Worm (Caenorhabditis elegans): ENCODE results near the gene sgnh-1.

Gene sgnh-1

ce11 chrIV:4864524-4864923 lies 25.2 kb upstream of the sgnh-1 start:
- TF ChIP-seq nhr-2 (tag; optimal IDR thresholded peaks at IDR 0.05): no peak
- TF ChIP-seq mep-1 (tag; optimal IDR thresholded peaks at IDR 0.05): no peak
- no peak for TF ChIP-seq flh-1 (GFP tag; optimal IDR thresholded peaks at IDR 0.05)
- no peak for TF ChIP-seq blmp-1 (tag; optimal IDR thresholded peaks at IDR 0.05)
- no peak for TF ChIP-seq lsy-2 (tag; optimal IDR thresholded peaks at IDR 0.05)
- TF ChIP-seq sem-2 (GFP tag; optimal IDR thresholded peaks at IDR 0.05): no peak
- no peak for TF ChIP-seq unc-39 (tag; optimal IDR thresholded peaks at IDR 0.05)
- no peak for TF ChIP-seq unc-62 (GFP tag; optimal IDR thresholded peaks at IDR 0.05)
- no peak for TF ChIP-seq ces-1 (GFP tag; optimal IDR thresholded peaks at IDR 0.05)
- no peak for TF ChIP-seq zip-8 (tag; optimal IDR thresholded peaks at IDR 0.05)
- no peak for TF ChIP-seq M03D4.4 (tag; optimal IDR thresholded peaks at IDR 0.05)
- TF ChIP-seq mls-2 (tag; optimal IDR thresholded peaks at IDR 0.05): no peak
- TF ChIP-seq ceh-39 (tag; optimal IDR thresholded peaks at IDR 0.05): no peak
- TF ChIP-seq nhr-12 (tag; optimal IDR thresholded peaks at IDR 0.05): no peak
- no peak for TF ChIP-seq elt-1 (tag; optimal IDR thresholded peaks at IDR 0.05; ENCODE audit: borderline replicate concordance, insufficient read depth)
- TF ChIP-seq nhr-237 (tag; optimal IDR thresholded peaks at IDR 0.05): no peak
- TF ChIP-seq mab-5 (tag; optimal IDR thresholded peaks at IDR 0.05): no peak
- TF ChIP-seq elt-3 (tag; optimal IDR thresholded peaks at IDR 0.05): no peak
- TF ChIP-seq pha-4 (tag; optimal IDR thresholded peaks at IDR 0.05): no peak
- TF ChIP-seq tbx-8 (GFP tag; optimal IDR thresholded peaks at IDR 0.05): no peak

ce11 chrIV:4866599-4866998 lies 23.1 kb upstream of the sgnh-1 start:
- TF ChIP-seq hlh-1 (tag; optimal IDR thresholded peaks at IDR 0.05) (no peak), elt-3 (tag; optimal IDR thresholded peaks at IDR 0.05) (no peak), mab-5 (tag; optimal IDR thresholded peaks at IDR 0.05) (no peak), ceh-39 (tag; optimal IDR thresholded peaks at IDR 0.05) (no peak)

ce11 chrIV:4867610-4868009 lies 22.1 kb upstream of the sgnh-1 start, which contains the start of gene str-172:
TSS of gene str-172 (minus strand) at chrIV:4867710.
- TF ChIP-seq ceh-43 (GFP tag; optimal IDR thresholded peaks at IDR 0.05): no peak
- TF ChIP-seq zip-8 (tag; optimal IDR thresholded peaks at IDR 0.05): no peak
- no peak for TF ChIP-seq snpc-4 (tag; optimal IDR thresholded peaks at IDR 0.05)
- TF ChIP-seq mep-1 (tag; optimal IDR thresholded peaks at IDR 0.05): no peak
- TF ChIP-seq ham-2 (GFP tag; optimal IDR thresholded peaks at IDR 0.05): no peak
- no peak for TF ChIP-seq nhr-28 (tag; optimal IDR thresholded peaks at IDR 0.05)
- no peak for TF ChIP-seq mab-5 (tag; optimal IDR thresholded peaks at IDR 0.05)
- no peak for TF ChIP-seq ceh-83 (GFP tag; optimal IDR thresholded peaks at IDR 0.05)
- no peak for TF ChIP-seq ces-1 (GFP tag; optimal IDR thresholded peaks at IDR 0.05)
- TF ChIP-seq cnd-1 (tag; optimal IDR thresholded peaks at IDR 0.05): no peak
- no peak for TF ChIP-seq unc-120 (tag; optimal IDR thresholded peaks at IDR 0.05; ENCODE audit: poor library complexity, severe bottlenecking)
- TF ChIP-seq sptf-1 (tag; optimal IDR thresholded peaks at IDR 0.05): no peak
- TF ChIP-seq pha-4 (tag; optimal IDR thresholded peaks at IDR 0.05): no peak
- no peak for TF ChIP-seq unc-62 (GFP tag; optimal IDR thresholded peaks at IDR 0.05)
- TF ChIP-seq ztf-11 (tag; optimal IDR thresholded peaks at IDR 0.05): no peak
- no peak for TF ChIP-seq M03D4.4 (tag; optimal IDR thresholded peaks at IDR 0.05)
- no peak for TF ChIP-seq elt-3 (tag; optimal IDR thresholded peaks at IDR 0.05)
- TF ChIP-seq lin-13 (tag; optimal IDR thresholded peaks at IDR 0.05): no peak
- no peak for TF ChIP-seq sem-2 (GFP tag; optimal IDR thresholded peaks at IDR 0.05)
- TF ChIP-seq nhr-12 (tag; optimal IDR thresholded peaks at IDR 0.05): no peak

ce11 chrIV:4870546-4870945 lies 19.2 kb upstream of the sgnh-1 start, which contains the start of gene str-175:
TSS of gene str-175 (minus strand) at chrIV:4870646.
- TF ChIP-seq M03D4.4 (tag; optimal IDR thresholded peaks at IDR 0.05) (no peak), flh-1 (GFP tag; optimal IDR thresholded peaks at IDR 0.05) (no peak), lin-32 (GFP tag; optimal IDR thresholded peaks at IDR 0.05) (no peak), nhr-28 (tag; optimal IDR thresholded peaks at IDR 0.05) (no peak), lsy-2 (tag; optimal IDR thresholded peaks at IDR 0.05) (no peak), pha-4 (tag; optimal IDR thresholded peaks at IDR 0.05) (no peak), ceh-43 (GFP tag; optimal IDR thresholded peaks at IDR 0.05) (no peak), drap-1 (GFP tag; optimal IDR thresholded peaks at IDR 0.05) (no peak), nhr-2 (tag; optimal IDR thresholded peaks at IDR 0.05) (no peak), ceh-83 (GFP tag; optimal IDR thresholded peaks at IDR 0.05) (no peak), sptf-1 (tag; optimal IDR thresholded peaks at IDR 0.05) (no peak), tbx-8 (GFP tag; optimal IDR thresholded peaks at IDR 0.05) (no peak), sem-2 (GFP tag; optimal IDR thresholded peaks at IDR 0.05) (no peak), ham-2 (GFP tag; optimal IDR thresholded peaks at IDR 0.05) (no peak), hlh-1 (tag; optimal IDR thresholded peaks at IDR 0.05) (no peak), lin-13 (tag; optimal IDR thresholded peaks at IDR 0.05) (no peak), mab-5 (tag; optimal IDR thresholded peaks at IDR 0.05) (no peak), unc-39 (tag; optimal IDR thresholded peaks at IDR 0.05) (no peak), mls-2 (tag; optimal IDR thresholded peaks at IDR 0.05) (no peak)
